Worm (Caenorhabditis elegans) whole organism, L4/young adult: Measurements from ENCODE around the gene sri-57.
"Not testable (repeated sequence)": the region's sequence is repeated elsewhere in the genome, so short reads cannot be mapped to it uniquely, and the experiment has no call there.

Source experiments
- W03F9.2 ChIP-seq: fragments of 150-350 bp; optimal IDR thresholded peaks from 2 replicates; lab custom pipeline; 2014; ENCODE audit warnings: missing biosample characterization, missing genetic modification characterization
- dao-5 ChIP-seq: sonication (generic microtip); optimal IDR thresholded peaks from 2 replicates; lab custom pipeline; 2016; ENCODE audit warnings: missing genotype, missing genetic modification characterization, moderate library complexity, missing compliant biosample characterization
- him-1 ChIP-seq: sonication (generic microtip); optimal IDR thresholded peaks from 2 replicates; lab custom pipeline; 2016; ENCODE audit warnings: missing genotype, missing genetic modification reagents, missing genetic modification characterization, missing compliant biosample characterization

The sri-57 gene

DNA sequence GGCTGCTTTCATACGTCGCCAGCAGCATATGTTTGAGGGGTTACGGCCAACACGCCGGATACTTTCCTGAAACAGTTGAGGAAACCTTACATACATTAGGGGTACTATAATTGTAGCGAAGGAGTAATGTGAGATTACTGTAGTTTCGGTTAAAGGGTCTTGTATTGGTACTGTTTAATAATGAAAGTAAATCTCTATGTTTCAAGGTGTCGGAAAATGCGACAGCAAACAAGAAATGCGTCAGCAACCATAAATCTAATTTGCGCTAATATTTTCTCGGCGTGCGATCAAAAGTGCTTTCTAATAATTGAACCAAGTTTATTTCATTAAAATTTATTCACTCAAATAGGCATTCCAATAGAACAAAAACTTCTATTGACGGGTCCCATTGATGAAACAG is at the start of gene sri-57:
Gene sri-57 (minus strand): TSS at position 101 of the 400 bp plus-strand sequence.
- TF ChIP-seq him-1; dao-5 (tag; lab: Kevin White, UChicago); W03F9.2: not testable (repeated sequence)

- TF ChIP-seq W03F9.2, result no peak
- no peak for TF ChIP-seq him-1
- no peak for TF ChIP-seq dao-5 (tag; lab: Kevin White, UChicago)
Measured at ce11 chrII:2721992-2722391, 49.8 kb upstream of the sri-57 start.

ce11 chrII:2719212-2719611 is 47.0 kb upstream of the sri-57 start:
- no peak for TF ChIP-seq dao-5 (tag; lab: Kevin White, UChicago)
- TF ChIP-seq him-1, result no peak
- no peak for TF ChIP-seq W03F9.2

- TF ChIP-seq W03F9.2 (no peak), dao-5 (tag; lab: Kevin White, UChicago) (no peak)
Measured at ce11 chrII:2717335-2717734, 45.1 kb upstream of the sri-57 start, which contains the start of gene T05A8.3. Gene T05A8.3 (minus strand): TSS chrII:2717435.

- TF ChIP-seq W03F9.2 (no peak), dao-5 (tag; lab: Kevin White, UChicago) (no peak), him-1 (no peak)
Measured at ce11 chrII:2710919-2711318, 38.7 kb upstream of the sri-57 start, which contains the start of gene T05A8.2. Gene T05A8.2 (minus strand): TSS chrII:2711019.

- TF ChIP-seq W03F9.2 (no peak), him-1 (no peak), dao-5 (tag; lab: Kevin White, UChicago) (no peak)
Measured at ce11 chrII:2709942-2710341, 37.7 kb upstream of the sri-57 start, which contains the start of gene T05A8.1. Gene T05A8.1 (minus strand): TSS chrII:2710042.

- TF ChIP-seq W03F9.2 (no peak), him-1 (no peak), dao-5 (tag; lab: Kevin White, UChicago) (no peak)
Measured at ce11 chrII:2707872-2708271, 35.7 kb upstream of the sri-57 start, which contains the start of gene Y47G7B.2. Gene Y47G7B.2 (minus strand): TSS chrII:2708014.

- TF ChIP-seq W03F9.2, result no peak
- TF ChIP-seq him-1, result no peak
- no peak for TF ChIP-seq dao-5 (tag; lab: Kevin White, UChicago)
Measured at ce11 chrII:2705200-2705599, 33.0 kb upstream of the sri-57 start, which contains the start of gene srh-128. Gene srh-128 (minus strand): TSS chrII:2705300.

- TF ChIP-seq him-1 (no peak), dao-5 (tag; lab: Kevin White, UChicago) (no peak), W03F9.2 (no peak)
Measured at ce11 chrII:2702757-2703156, 30.5 kb upstream of the sri-57 start, which contains the start of gene sri-60. Gene sri-60 (minus strand): TSS chrII:2702857.

- TF ChIP-seq him-1 (no peak), dao-5 (tag; lab: Kevin White, UChicago) (no peak), W03F9.2 (no peak)
Measured at ce11 chrII:2700229-2700628, 28.0 kb upstream of the sri-57 start, which contains the start of gene sri-61. Gene sri-61 (minus strand): TSS chrII:2700329.

ce11 chrII:2698378-2698777 is 26.2 kb upstream of the sri-57 start, which contains the start of gene sri-62:
Gene sri-62 (minus strand): TSS chrII:2698478.
- no peak for TF ChIP-seq W03F9.2
- no peak for TF ChIP-seq him-1
- TF ChIP-seq dao-5 (tag; lab: Kevin White, UChicago), result no peak

ce11 chrII:2695079-2695478 is 22.9 kb upstream of the sri-57 start:
- TF ChIP-seq him-1, result no peak
- TF ChIP-seq W03F9.2, result no peak
- TF ChIP-seq dao-5 (tag; lab: Kevin White, UChicago), result no peak

ce11 chrII:2692476-2692875 is 20.3 kb upstream of the sri-57 start, which contains the start of gene set-11:
Gene set-11 (minus strand): TSS chrII:2692576.
- TF ChIP-seq him-1, result no peak
- TF ChIP-seq dao-5 (tag; lab: Kevin White, UChicago), result no peak
- no peak for TF ChIP-seq W03F9.2

- TF ChIP-seq him-1, result no peak
- TF ChIP-seq W03F9.2, result no peak
- no peak for TF ChIP-seq dao-5 (tag; lab: Kevin White, UChicago)
Measured at ce11 chrII:2690080-2690479, 17.9 kb upstream of the sri-57 start, which contains the start of gene nspf-3. Gene nspf-3 (minus strand): TSS chrII:2690180.

- not testable (repeated sequence) for TF ChIP-seq W03F9.2; him-1; dao-5 (tag; lab: Kevin White, UChicago)
Measured at ce11 chrII:2688616-2689015, 16.4 kb upstream of the sri-57 start, which contains the start of gene nspf-2. Gene nspf-2 (plus strand): TSS chrII:2688916.
